Worm (Caenorhabditis elegans) whole organism, midembryonic: ENCODE data around the gene Y81B9A.3.

Experiments used
- T22C8.4 ChIP-seq: fragments of 200-800 bp; sonication (Bioruptor generic); IDR thresholded peaks from 2 replicates; pipeline ENCODE4 v1.3.6; 2022; ENCODE audit warnings: missing genetic modification characterization, missing compliant biosample characterization
- klf-2 ChIP-seq: fragments of 200-800 bp; sonication (Bioruptor generic); conservative IDR thresholded peaks from 2 replicates; pipeline ENCODE4 v1.3.6; 2022; ENCODE audit warnings: missing genetic modification reagents, missing genetic modification characterization, missing compliant biosample characterization
- med-1 ChIP-seq: sonication (generic microtip); optimal IDR thresholded peaks from 2 replicates; lab custom pipeline; 2017; ENCODE audit warnings: missing genetic modification characterization, mild to moderate bottlenecking, missing compliant biosample characterization, antibody characterized with exemption, missing genetic modification reagents; ENCODE audit not compliant: insufficient read depth
- ztf-29 ChIP-seq: fragments of 200-800 bp; sonication (Bioruptor generic); IDR thresholded peaks from 2 replicates; pipeline ENCODE4 v1.3.6; 2022; ENCODE audit warnings: missing genetic modification reagents, missing genetic modification characterization, missing compliant biosample characterization

- TF ChIP-seq ztf-29 (GFP tag; lab: Robert Waterston, UW) (no peak), med-1 (GFP tag; lab: Kevin White, UChicago) (no peak), T22C8.4 (GFP tag; lab: Robert Waterston, UW) (no peak), klf-2 (GFP tag; lab: Robert Waterston, UW) (no peak)
Observed at ce11 chrX:9213873-9214341, 31.7 kb downstream of the Y81B9A.3 start, which contains the start of gene C35B8.3.
